Worm (Caenorhabditis elegans): Measurements from ENCODE around the gene ebp-1.

- no peak for TF ChIP-seq him-1 (tag; optimal IDR thresholded peaks at IDR 0.05)
- TF ChIP-seq W03F9.2 (tag; optimal IDR thresholded peaks at IDR 0.05), result no peak
These were observed 38.5 kb downstream of the ebp-1 start, which contains the start of gene nova-1 for ce11 chrV:18081857-18082256.

Data from whole organism, L4/young adult.